Worm (Caenorhabditis elegans) whole organism, mixed stage, embryonic: ENCODE measurements around the gene C06C6.8.

Source experiments
- M03D4.4 ChIP-seq: sonication (generic microtip); optimal IDR thresholded peaks from 2 replicates; lab custom pipeline; 2017; ENCODE audit warnings: mild to moderate bottlenecking, missing genetic modification characterization, missing compliant biosample characterization
- bed-3 ChIP-seq: fragments of 200-800 bp; sonication (Bioruptor generic); optimal IDR thresholded peaks from 3 replicates; lab custom pipeline; 2018; ENCODE audit warnings: mild to moderate bottlenecking, missing genetic modification characterization, moderate library complexity, missing compliant biosample characterization
- blmp-1 ChIP-seq: fragments of 150-350 bp; optimal IDR thresholded peaks from 2 replicates; lab custom pipeline; 2014; ENCODE audit warnings: missing biosample characterization, missing genetic modification characterization
- ceh-39 ChIP-seq: fragments of 150-350 bp; optimal IDR thresholded peaks from 2 replicates; lab custom pipeline; 2014; ENCODE audit warnings: missing biosample characterization, missing genetic modification characterization
- ceh-43 ChIP-seq: fragments of 200-800 bp; sonication (Bioruptor generic); optimal IDR thresholded peaks from 2 replicates; lab custom pipeline; 2018; ENCODE audit warnings: mild to moderate bottlenecking, missing genetic modification characterization, moderate library complexity, missing compliant biosample characterization
- ceh-83 ChIP-seq: fragments of 200-800 bp; sonication (Bioruptor generic); optimal IDR thresholded peaks from 2 replicates; lab custom pipeline; 2018; ENCODE audit warnings: mild to moderate bottlenecking, missing genetic modification characterization, missing compliant biosample characterization
- ces-1 ChIP-seq: fragments of 150-350 bp; optimal IDR thresholded peaks from 2 replicates; lab custom pipeline; 2014; ENCODE audit warnings: missing biosample characterization, missing genetic modification reagents, missing genetic modification characterization
- cnd-1 ChIP-seq: fragments of 200-800 bp; sonication (Bioruptor generic); optimal IDR thresholded peaks from 2 replicates; lab custom pipeline; 2018; ENCODE audit warnings: mild to moderate bottlenecking, missing genetic modification characterization, missing compliant biosample characterization
- drap-1 ChIP-seq: fragments of 200-800 bp; sonication (Bioruptor generic); optimal IDR thresholded peaks from 3 replicates; lab custom pipeline; 2018; ENCODE audit warnings: mild to moderate bottlenecking, missing genetic modification characterization, missing compliant biosample characterization
- elt-1 ChIP-seq: sonication (generic microtip); optimal IDR thresholded peaks from 2 replicates; lab custom pipeline; 2017; ENCODE audit warnings: missing genetic modification characterization, mild to moderate bottlenecking, missing compliant biosample characterization, antibody characterized with exemption, moderate library complexity, borderline replicate concordance; ENCODE audit not compliant: insufficient read depth
- elt-3 ChIP-seq: fragments of 150-350 bp; optimal IDR thresholded peaks from 2 replicates; lab custom pipeline; 2014; ENCODE audit warnings: missing biosample characterization, missing genetic modification characterization
- flh-1 ChIP-seq: fragments of 200-800 bp; sonication (Bioruptor generic); optimal IDR thresholded peaks from 2 replicates; lab custom pipeline; 2018; ENCODE audit warnings: mild to moderate bottlenecking, missing genetic modification characterization, moderate library complexity, missing compliant biosample characterization
- ham-2 ChIP-seq: fragments of 200-800 bp; sonication (Bioruptor generic); optimal IDR thresholded peaks from 2 replicates; lab custom pipeline; 2018; ENCODE audit warnings: mild to moderate bottlenecking, missing genetic modification characterization, missing compliant biosample characterization
- hlh-1 ChIP-seq: fragments of 150-350 bp; optimal IDR thresholded peaks from 2 replicates; lab custom pipeline; 2014; ENCODE audit warnings: missing biosample characterization, missing genetic modification reagents, missing genetic modification characterization
- lin-13 ChIP-seq: fragments of 150-350 bp; optimal IDR thresholded peaks from 2 replicates; lab custom pipeline; 2014; ENCODE audit warnings: missing biosample characterization, missing genetic modification characterization
- lin-32 ChIP-seq: fragments of 200-800 bp; sonication (Bioruptor generic); optimal IDR thresholded peaks from 2 replicates; lab custom pipeline; 2018; ENCODE audit warnings: mild to moderate bottlenecking, missing genetic modification characterization, missing compliant biosample characterization
- lsy-2 ChIP-seq: fragments of 150-350 bp; optimal IDR thresholded peaks from 2 replicates; lab custom pipeline; 2014; ENCODE audit warnings: missing biosample characterization, missing genetic modification characterization
- mab-5 ChIP-seq: fragments of 150-350 bp; optimal IDR thresholded peaks from 2 replicates; lab custom pipeline; 2014; ENCODE audit warnings: missing biosample characterization, missing genetic modification characterization
- mep-1 ChIP-seq: fragments of 150-350 bp; optimal IDR thresholded peaks from 2 replicates; lab custom pipeline; 2017; ENCODE audit warnings: missing biosample characterization, missing genetic modification reagents, missing genetic modification characterization, inconsistent platforms
- nhr-12 ChIP-seq: fragments of 150-350 bp; optimal IDR thresholded peaks from 2 replicates; lab custom pipeline; 2014; ENCODE audit warnings: missing biosample characterization, missing genetic modification characterization
- nhr-2 ChIP-seq: fragments of 150-350 bp; optimal IDR thresholded peaks from 2 replicates; lab custom pipeline; 2014; ENCODE audit warnings: missing biosample characterization, missing genetic modification characterization
- nhr-28 ChIP-seq: fragments of 150-350 bp; optimal IDR thresholded peaks from 2 replicates; lab custom pipeline; 2014; ENCODE audit warnings: missing biosample characterization, missing genetic modification characterization
- sem-2 ChIP-seq: fragments of 200-800 bp; sonication (Bioruptor generic); optimal IDR thresholded peaks from 2 replicates; lab custom pipeline; 2018; ENCODE audit warnings: mild to moderate bottlenecking, missing genetic modification characterization, missing compliant biosample characterization
- snpc-4 ChIP-seq: fragments of 150-350 bp; optimal IDR thresholded peaks from 2 replicates; lab custom pipeline; 2014; ENCODE audit warnings: missing biosample characterization, missing genetic modification characterization
- sptf-1 ChIP-seq: sonication (generic microtip); optimal IDR thresholded peaks from 2 replicates; lab custom pipeline; 2017; ENCODE audit warnings: mild to moderate bottlenecking, missing genetic modification characterization, moderate library complexity, missing compliant biosample characterization
- unc-39 ChIP-seq: fragments of 150-350 bp; optimal IDR thresholded peaks from 2 replicates; lab custom pipeline; 2014; ENCODE audit warnings: missing biosample characterization, missing genetic modification characterization
- unc-62 ChIP-seq: fragments of 150-350 bp; optimal IDR thresholded peaks from 2 replicates; lab custom pipeline; 2014; ENCODE audit warnings: missing biosample characterization, missing genetic modification reagents, missing genetic modification characterization
- zip-8 ChIP-seq: fragments of 150-350 bp; optimal IDR thresholded peaks from 2 replicates; lab custom pipeline; 2014; ENCODE audit warnings: missing biosample characterization, missing genetic modification characterization
- ztf-11 ChIP-seq: fragments of 150-350 bp; optimal IDR thresholded peaks from 2 replicates; lab custom pipeline; 2014; ENCODE audit warnings: missing biosample characterization, missing genetic modification characterization

C06C6.8 gene

DNA sequence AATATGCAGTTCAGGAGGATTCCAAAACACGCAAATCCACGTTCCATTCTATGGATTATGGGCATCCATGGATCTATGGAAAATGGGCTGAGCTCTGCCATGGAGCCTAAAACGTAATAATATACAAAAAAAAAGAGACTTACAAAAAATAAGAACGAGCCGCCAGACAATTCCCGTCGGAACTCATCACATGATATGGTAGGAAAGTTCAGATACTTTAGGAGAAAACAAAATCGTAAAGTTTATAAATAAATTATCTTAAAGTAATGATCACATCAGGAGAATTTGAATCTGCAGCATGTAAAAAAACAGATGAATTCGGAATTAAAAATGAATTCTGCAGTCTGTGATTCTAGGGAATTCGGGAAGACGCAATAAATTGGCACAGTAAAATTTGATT, 18.7 kb downstream of the C06C6.8 start, which contains the start of gene str-232:
str-232 (minus strand) TSS at position 101 of the 400 bp plus-strand sequence.
- TF ChIP-seq lin-13 (tag; lab: Kevin White, UChicago) = no peak
- TF ChIP-seq unc-39 (tag; lab: Kevin White, UChicago) = no peak
- no peak for TF ChIP-seq nhr-2 (tag; lab: Kevin White, UChicago)
- no peak for TF ChIP-seq elt-1 (tag; lab: Kevin White, UChicago)
- TF ChIP-seq ham-2 (GFP tag; lab: Kevin White, UChicago) = no peak
- no peak for TF ChIP-seq ceh-43 (GFP tag; lab: Kevin White, UChicago)
- no peak for TF ChIP-seq ces-1
- no peak for TF ChIP-seq hlh-1 (tag; lab: Kevin White, UChicago)
- TF ChIP-seq lin-32 = no peak
- TF ChIP-seq blmp-1 (tag; lab: Kevin White, UChicago) = no peak
- TF ChIP-seq flh-1 = no peak
- TF ChIP-seq zip-8 = no peak
- no peak for TF ChIP-seq ceh-39 (tag; lab: Kevin White, UChicago)
- TF ChIP-seq ztf-11 = no peak
- TF ChIP-seq sem-2 = no peak
- TF ChIP-seq ceh-83 (GFP tag; lab: Kevin White, UChicago) = no peak
- TF ChIP-seq, all 35 proteins: peak for 0

- no peak for TF ChIP-seq ces-1
- TF ChIP-seq sem-2 = no peak
- TF ChIP-seq mep-1 (tag; lab: Kevin White, UChicago) = no peak
- no peak for TF ChIP-seq nhr-28 (tag; lab: Kevin White, UChicago)
- no peak for TF ChIP-seq elt-1 (tag; lab: Kevin White, UChicago)
- no peak for TF ChIP-seq bed-3 (GFP tag; lab: Kevin White, UChicago)
- no peak for TF ChIP-seq ceh-43 (GFP tag; lab: Kevin White, UChicago)
- no peak for TF ChIP-seq unc-62 (GFP tag; lab: Kevin White, UChicago)
- TF ChIP-seq ham-2 (GFP tag; lab: Kevin White, UChicago) = no peak
- no peak for TF ChIP-seq drap-1 (GFP tag; lab: Kevin White, UChicago)
- TF ChIP-seq zip-8 = no peak
- TF ChIP-seq nhr-12 (tag; lab: Kevin White, UChicago) = no peak
- no peak for TF ChIP-seq blmp-1 (tag; lab: Kevin White, UChicago)
- TF ChIP-seq elt-3 = no peak
- no peak for TF ChIP-seq flh-1
- TF ChIP-seq unc-39 (tag; lab: Kevin White, UChicago) = no peak
- no peak for TF ChIP-seq M03D4.4 (tag; lab: Kevin White, UChicago)
These were observed 20.0 kb downstream of the C06C6.8 start for ce11 chrV:16016977-16017376.

ce11 chrV:16017671-16018070, 20.7 kb downstream of the C06C6.8 start, which contains the start of gene srx-43:
srx-43 (plus strand) TSS chrV:16017971.
- TF ChIP-seq ham-2 (GFP tag; lab: Kevin White, UChicago) (no peak), zip-8 (no peak)

DNA sequence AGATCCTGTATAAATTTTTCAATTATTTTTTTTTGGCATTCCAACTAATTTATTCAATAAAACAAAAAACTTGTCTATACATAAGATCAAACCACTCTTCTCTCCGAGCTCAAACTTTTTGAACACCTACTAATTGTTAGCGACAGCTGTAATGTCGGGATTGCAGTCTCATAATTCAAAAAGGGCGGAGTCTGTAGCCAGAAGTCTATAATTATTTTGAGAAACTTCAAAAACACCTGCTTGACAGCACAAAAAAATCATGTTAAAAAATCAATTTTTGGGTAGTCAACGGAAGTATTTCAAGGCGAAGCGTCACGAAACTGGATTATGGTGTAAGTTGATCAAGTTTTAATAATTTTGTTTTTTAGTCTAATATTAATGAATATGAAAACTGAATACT, 23.1 kb downstream of the C06C6.8 start, which contains the start of gene srx-44:
srx-44 (plus strand) TSS at position 301 of the 400 bp plus-strand sequence.
- TF ChIP-seq sptf-1 (tag; lab: Kevin White, UChicago) (no peak), flh-1 (no peak), mep-1 (tag; lab: Kevin White, UChicago) (no peak), snpc-4 (tag; lab: Kevin White, UChicago) (no peak), nhr-12 (tag; lab: Kevin White, UChicago) (no peak), hlh-1 (tag; lab: Kevin White, UChicago) (no peak), ceh-83 (GFP tag; lab: Kevin White, UChicago) (no peak), mab-5 (tag; lab: Kevin White, UChicago) (no peak), cnd-1 (tag; lab: Kevin White, UChicago) (no peak), lsy-2 (tag; lab: Kevin White, UChicago) (no peak), drap-1 (GFP tag; lab: Kevin White, UChicago) (no peak), lin-13 (tag; lab: Kevin White, UChicago) (no peak)

ce11 chrV:16022600-16022999, 25.7 kb downstream of the C06C6.8 start:
- peak; percentile 59 for TF ChIP-seq sptf-1 (tag; lab: Kevin White, UChicago)
- TF ChIP-seq ces-1 = no peak
- TF ChIP-seq ztf-11 = no peak

- TF ChIP-seq sptf-1 (tag; lab: Kevin White, UChicago) (no peak), mep-1 (tag; lab: Kevin White, UChicago) (no peak), ceh-43 (GFP tag; lab: Kevin White, UChicago) (no peak), zip-8 (no peak), ces-1 (no peak)
These were observed 26.1 kb downstream of the C06C6.8 start, which contains the start of gene cwc-15 for ce11 chrV:16023051-16023450. cwc-15 (plus strand) TSS chrV:16023351.
